Worm (Caenorhabditis elegans): ENCODE measurements around the gene T28D9.1.

T28D9.1 gene

ce11 chrII:6500161-6500560, 8.0 kb downstream of the T28D9.1 start, which contains the start of gene R05G9.5:
R05G9.5 (minus strand) TSS chrII:6500261.
- TF ChIP-seq mdl-1 (tag; optimal IDR thresholded peaks at IDR 0.05) (no peak), C34F6.9 (tag; optimal IDR thresholded peaks at IDR 0.05) (no peak), ztf-1 (GFP tag; conservative IDR thresholded peaks at IDR 0.05) (no peak), lin-13 (GFP tag; optimal IDR thresholded peaks at IDR 0.05) (no peak), ztf-4 (tag; optimal IDR thresholded peaks at IDR 0.05) (no peak), elt-1 (tag; optimal IDR thresholded peaks at IDR 0.05) (no peak), nhr-25 (tag; optimal IDR thresholded peaks at IDR 0.05) (no peak), nhr-11 (tag; optimal IDR thresholded peaks at IDR 0.05) (no peak), unc-39 (tag; optimal IDR thresholded peaks at IDR 0.05) (no peak), unc-55 (GFP tag; optimal IDR thresholded peaks at IDR 0.05) (no peak), Y55F3AM.14 (GFP tag; optimal IDR thresholded peaks at IDR 0.05) (no peak), nhr-6 (tag; optimal IDR thresholded peaks at IDR 0.05) (no peak), unc-62 (GFP tag; optimal IDR thresholded peaks at IDR 0.05) (no peak), ama-1 (optimal IDR thresholded peaks at IDR 0.05) (no peak)

ce11 chrII:6501420-6501819, 9.2 kb downstream of the T28D9.1 start, which contains the start of gene R05G9.3:
R05G9.3 (minus strand) TSS chrII:6501520.
- TF ChIP-seq nhr-6 (tag; optimal IDR thresholded peaks at IDR 0.05) (no peak), mdl-1 (tag; optimal IDR thresholded peaks at IDR 0.05) (no peak), zag-1 (tag; optimal IDR thresholded peaks at IDR 0.05) (no peak), nhr-129 (tag; optimal IDR thresholded peaks at IDR 0.05) (no peak), peb-1 (tag; optimal IDR thresholded peaks at IDR 0.05) (no peak), R02D3.7 (tag; optimal IDR thresholded peaks at IDR 0.05) (no peak), egl-27 (tag; optimal IDR thresholded peaks at IDR 0.05) (no peak), mbf-1 (tag; optimal IDR thresholded peaks at IDR 0.05) (no peak), aly-2 (tag; optimal IDR thresholded peaks at IDR 0.05) (no peak), blmp-1 (tag; optimal IDR thresholded peaks at IDR 0.05; ENCODE audit: insufficient read depth) (no peak), ztf-11 (tag; optimal IDR thresholded peaks at IDR 0.05) (no peak), ama-1 (optimal IDR thresholded peaks at IDR 0.05) (no peak), nhr-25 (tag; optimal IDR thresholded peaks at IDR 0.05) (no peak), elt-1 (tag; optimal IDR thresholded peaks at IDR 0.05) (no peak), skn-1 (tag; optimal IDR thresholded peaks at IDR 0.05) (no peak), nhr-12 (tag; optimal IDR thresholded peaks at IDR 0.05) (no peak), sem-4 (tag; optimal IDR thresholded peaks at IDR 0.05) (no peak), crh-2 (tag; optimal IDR thresholded peaks at IDR 0.05) (no peak), lin-13 (GFP tag; optimal IDR thresholded peaks at IDR 0.05) (no peak), gmeb-1 (tag; optimal IDR thresholded peaks at IDR 0.05) (no peak)

- TF ChIP-seq nhr-237 (tag; optimal IDR thresholded peaks at IDR 0.05) (no peak), dmd-4 (tag; optimal IDR thresholded peaks at IDR 0.05) (no peak), C34F6.9 (tag; optimal IDR thresholded peaks at IDR 0.05) (peak; percentile 35), ztf-1 (GFP tag; conservative IDR thresholded peaks at IDR 0.05) (no peak)
Measured at ce11 chrII:6502826-6503225, 10.6 kb downstream of the T28D9.1 start, which contains the start of gene R05G9.1. R05G9.1 (plus strand) TSS chrII:6503168.

ce11 chrII:6513357-6513756, 21.2 kb downstream of the T28D9.1 start:
- no peak for TF ChIP-seq skn-1 (tag; optimal IDR thresholded peaks at IDR 0.05)
- no peak for TF ChIP-seq sem-4 (tag; optimal IDR thresholded peaks at IDR 0.05)
- TF ChIP-seq nhr-11 (tag; optimal IDR thresholded peaks at IDR 0.05), result no peak
- no peak for TF ChIP-seq Y55F3AM.14 (GFP tag; optimal IDR thresholded peaks at IDR 0.05)
- TF ChIP-seq egl-27 (tag; optimal IDR thresholded peaks at IDR 0.05), result no peak
- TF ChIP-seq alr-1 (tag; optimal IDR thresholded peaks at IDR 0.05), result no peak
- no peak for TF ChIP-seq sma-3 (GFP tag; optimal IDR thresholded peaks at IDR 0.05)
- TF ChIP-seq nhr-6 (tag; optimal IDR thresholded peaks at IDR 0.05), result no peak
- TF ChIP-seq nhr-129 (tag; optimal IDR thresholded peaks at IDR 0.05), result no peak
- TF ChIP-seq unc-55 (GFP tag; optimal IDR thresholded peaks at IDR 0.05), result no peak
- TF ChIP-seq ama-1 (optimal IDR thresholded peaks at IDR 0.05), result no peak
- TF ChIP-seq ztf-11 (tag; optimal IDR thresholded peaks at IDR 0.05), result no peak
- no peak for TF ChIP-seq C34F6.9 (tag; optimal IDR thresholded peaks at IDR 0.05)
- no peak for TF ChIP-seq nhr-23 (tag; optimal IDR thresholded peaks at IDR 0.05)

- no peak for TF ChIP-seq snpc-4 (tag; optimal IDR thresholded peaks at IDR 0.05)
- TF ChIP-seq unc-39 (tag; optimal IDR thresholded peaks at IDR 0.05), result no peak
- no peak for TF ChIP-seq skn-1 (tag; optimal IDR thresholded peaks at IDR 0.05)
- no peak for TF ChIP-seq ceh-16 (tag; optimal IDR thresholded peaks at IDR 0.05)
- no peak for TF ChIP-seq mbf-1 (tag; optimal IDR thresholded peaks at IDR 0.05)
- TF ChIP-seq nhr-25 (tag; optimal IDR thresholded peaks at IDR 0.05), result no peak
Measured at ce11 chrII:6513911-6514310, 21.7 kb downstream of the T28D9.1 start, which contains the start of gene R05G9R.1. R05G9R.1 (minus strand) TSS chrII:6514011.

All from whole organism, L2 larva.